Worm (Caenorhabditis elegans) whole organism, midembryonic: ENCODE results near the gene pro-3.

Experiments used
- T22C8.4 ChIP-seq: fragments of 200-800 bp; sonication (Bioruptor generic); IDR thresholded peaks from 2 replicates; pipeline ENCODE4 v1.3.6; 2022; ENCODE audit warnings: missing genetic modification characterization, missing compliant biosample characterization
- cog-1 ChIP-seq: sonication (generic microtip); optimal IDR thresholded peaks from 2 replicates; lab custom pipeline; 2016; ENCODE audit warnings: missing genetic modification characterization, missing compliant biosample characterization
- flt-1 ChIP-seq: fragments of 200-800 bp; sonication (Bioruptor generic); IDR thresholded peaks from 2 replicates; pipeline ENCODE4 v1.3.6; 2022; ENCODE audit warnings: missing genetic modification characterization, missing compliant biosample characterization
- klf-2 ChIP-seq: fragments of 200-800 bp; sonication (Bioruptor generic); conservative IDR thresholded peaks from 2 replicates; pipeline ENCODE4 v1.3.6; 2022; ENCODE audit warnings: missing genetic modification reagents, missing genetic modification characterization, missing compliant biosample characterization
- med-1 ChIP-seq: sonication (generic microtip); optimal IDR thresholded peaks from 2 replicates; lab custom pipeline; 2017; ENCODE audit warnings: missing genetic modification characterization, mild to moderate bottlenecking, missing compliant biosample characterization, antibody characterized with exemption, missing genetic modification reagents; ENCODE audit not compliant: insufficient read depth
- ref-1 ChIP-seq: fragments of 200-800 bp; sonication (Bioruptor generic); conservative IDR thresholded peaks from 2 replicates; pipeline ENCODE4 v1.3.6; 2022; ENCODE audit warnings: missing genetic modification reagents, missing genetic modification characterization, missing compliant biosample characterization
- tab-1 ChIP-seq: fragments of 200-800 bp; sonication (Bioruptor generic); IDR thresholded peaks from 2 replicates; pipeline ENCODE4 v1.3.6; 2022; ENCODE audit warnings: missing genetic modification characterization, missing compliant biosample characterization
- ztf-23 ChIP-seq: fragments of 200-800 bp; sonication (Bioruptor generic); IDR thresholded peaks from 2 replicates; pipeline ENCODE4 v1.3.6; 2022; ENCODE audit warnings: missing genetic modification reagents, missing genetic modification characterization, missing compliant biosample characterization
- ztf-29 ChIP-seq: fragments of 200-800 bp; sonication (Bioruptor generic); IDR thresholded peaks from 2 replicates; pipeline ENCODE4 v1.3.6; 2022; ENCODE audit warnings: missing genetic modification reagents, missing genetic modification characterization, missing compliant biosample characterization

- TF ChIP-seq T22C8.4 (GFP tag; lab: Robert Waterston, UW) (peak; percentile 67; the same call in 1 of the 2 replicates), ref-1 (no peak), flt-1 (no peak), med-1 (GFP tag; lab: Kevin White, UChicago) (no peak), ztf-29 (GFP tag; lab: Robert Waterston, UW) (no peak), ztf-23 (GFP tag; lab: Robert Waterston, UW) (no peak), tab-1 (no peak), cog-1 (tag; lab: Kevin White, UChicago) (no peak), klf-2 (GFP tag; lab: Robert Waterston, UW) (no peak)
Observed at ce11 chrV:19129497-19130212, 11.4 kb upstream of the pro-3 start.
